Worm (Caenorhabditis elegans): ENCODE results near the gene Y116F11B.7.

ce11 chrV:19895250-19895649, 47.1 kb downstream of the Y116F11B.7 start, which contains the start of gene gly-4:
- TF ChIP-seq klf-2 (GFP tag; conservative IDR thresholded peaks at IDR 0.05): no peak
- no peak for TF ChIP-seq ztf-29 (GFP tag; IDR thresholded peaks at IDR 0.05)
- no peak for TF ChIP-seq flt-1 (GFP tag; IDR thresholded peaks at IDR 0.05)

All from whole organism, midembryonic.